Fruit fly (Drosophila melanogaster) Kc167 (cell line): ENCODE results near the gene CG13392.

Experiments
- Myc ChIP-seq: fragments of >200 bp; optimal IDR thresholded peaks from 2 replicates; lab custom pipeline; 2017; ENCODE audit warnings: missing external identifiers
- Sin3A ChIP-seq: fragments of >200 bp; optimal IDR thresholded peaks from 2 replicates; lab custom pipeline; 2018; ENCODE audit warnings: missing external identifiers
- h ChIP-seq: fragments of >200 bp; optimal IDR thresholded peaks from 3 replicates; lab custom pipeline; 2018; ENCODE audit warnings: missing external identifiers
- insv ChIP-seq: fragments of >200 bp; optimal IDR thresholded peaks from 3 replicates; lab custom pipeline; 2018; ENCODE audit warnings: missing external identifiers
- psq ChIP-seq: fragments of >200 bp; optimal IDR thresholded peaks from 2 replicates; lab custom pipeline; 2017; ENCODE audit warnings: missing external identifiers
- ttk ChIP-seq: sonication (Bioruptor generic); optimal IDR thresholded peaks from 2 replicates; lab custom pipeline; 2017; ENCODE audit warnings: missing external identifiers

Gene CG13392

DNA sequence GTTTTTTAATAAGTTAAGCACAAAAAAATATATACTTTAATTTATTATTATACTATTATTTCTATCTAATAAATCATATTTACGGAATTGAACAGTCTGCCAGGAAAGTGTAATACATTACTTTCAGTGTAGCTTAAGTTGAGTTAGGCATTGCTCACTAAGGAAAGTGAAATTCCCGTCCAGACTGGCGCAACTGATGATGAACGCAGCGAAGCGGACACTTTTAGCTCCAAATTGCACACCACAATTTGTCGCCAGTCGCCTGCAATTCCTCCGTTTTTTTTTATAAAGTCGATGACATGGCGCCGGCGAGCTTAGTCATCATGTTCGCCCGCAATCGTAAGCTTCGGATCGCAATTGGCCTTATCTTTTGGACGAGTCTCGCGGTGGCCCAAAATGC, 16.1 kb upstream of the CG13392 start, which contains the start of gene CG13386:
CG13386 (plus strand) TSS at position 301 of the 400 bp plus-strand sequence.
- no peak for TF ChIP-seq ttk
- TF ChIP-seq Myc (lab: Kevin White, UChicago): no peak
- TF ChIP-seq insv (lab: Kevin White, UChicago): no peak
- TF ChIP-seq Sin3A (lab: Kevin White, UChicago): no peak
- no peak for TF ChIP-seq psq (lab: Kevin White, UChicago)
- TF ChIP-seq h: no peak

DNA sequence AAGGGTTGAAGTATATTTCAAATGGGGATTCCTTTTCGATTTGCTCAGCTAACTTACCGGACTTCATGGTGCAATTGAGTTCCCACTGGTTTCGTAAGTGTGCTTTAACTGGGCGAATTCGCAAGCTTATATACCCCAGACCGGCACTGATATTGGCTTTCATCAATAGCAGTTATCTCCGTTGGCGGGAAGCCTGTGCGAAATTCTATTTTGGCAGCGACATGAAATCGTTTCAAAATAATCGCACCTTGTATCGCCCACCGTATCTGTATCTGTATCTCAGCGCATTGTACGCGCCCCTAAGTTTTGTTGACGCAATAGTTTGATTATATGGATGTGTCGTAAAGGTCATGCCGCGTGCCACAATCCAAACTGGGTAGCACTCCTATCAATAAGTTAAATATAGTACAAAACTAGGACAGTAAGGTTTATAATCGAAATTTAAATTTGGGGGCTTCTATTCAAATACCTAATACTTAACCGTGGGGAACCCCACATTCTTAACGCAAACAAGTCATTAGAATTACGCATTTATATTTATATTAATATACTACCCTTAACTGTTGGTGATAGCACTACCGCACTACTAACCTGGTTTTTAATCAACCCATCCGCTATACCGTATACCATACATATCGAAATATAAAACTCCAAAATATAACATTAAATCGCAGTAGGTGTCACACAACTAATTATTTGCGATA, 13.5 kb upstream of the CG13392 start, which contains the start of the genes Peritrophin-15a and CG13385:
Peritrophin-15a (minus strand) TSS at position 101 of the 704 bp plus-strand sequence.
CG13385 (plus strand) TSS at position 654 of the 704 bp plus-strand sequence.
- no peak for TF ChIP-seq ttk
- TF ChIP-seq Myc (lab: Kevin White, UChicago): no peak
- no peak for TF ChIP-seq psq (lab: Kevin White, UChicago)
- no peak for TF ChIP-seq h
- TF ChIP-seq Sin3A (lab: Kevin White, UChicago): no peak
- no peak for TF ChIP-seq insv (lab: Kevin White, UChicago)

DNA sequence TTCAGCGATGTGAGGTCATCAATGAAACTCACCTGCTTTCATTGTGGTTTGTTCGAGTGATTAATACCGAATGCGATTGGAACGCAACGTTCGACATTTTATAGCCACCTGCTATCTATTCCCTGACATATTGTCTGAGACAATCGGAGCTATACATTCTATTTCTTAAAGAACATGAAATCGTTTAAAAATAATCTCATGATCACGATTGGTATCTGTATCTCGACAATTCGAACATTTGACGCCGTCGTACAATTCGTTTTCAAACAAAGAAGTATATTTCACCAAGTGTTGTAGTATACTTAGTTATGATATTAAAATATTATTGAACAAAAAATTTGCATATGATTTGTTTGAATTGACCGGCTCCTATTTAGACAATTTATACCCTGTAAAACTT, 12.2 kb upstream of the CG13392 start, which contains the start of gene Peritrophin-15b:
Peritrophin-15b (minus strand) TSS at position 101 of the 400 bp plus-strand sequence.
- TF ChIP-seq insv (lab: Kevin White, UChicago): no peak
- TF ChIP-seq ttk: no peak
- TF ChIP-seq Sin3A (lab: Kevin White, UChicago): no peak
- no peak for TF ChIP-seq psq (lab: Kevin White, UChicago)
- no peak for TF ChIP-seq Myc (lab: Kevin White, UChicago)
- no peak for TF ChIP-seq h

DNA sequence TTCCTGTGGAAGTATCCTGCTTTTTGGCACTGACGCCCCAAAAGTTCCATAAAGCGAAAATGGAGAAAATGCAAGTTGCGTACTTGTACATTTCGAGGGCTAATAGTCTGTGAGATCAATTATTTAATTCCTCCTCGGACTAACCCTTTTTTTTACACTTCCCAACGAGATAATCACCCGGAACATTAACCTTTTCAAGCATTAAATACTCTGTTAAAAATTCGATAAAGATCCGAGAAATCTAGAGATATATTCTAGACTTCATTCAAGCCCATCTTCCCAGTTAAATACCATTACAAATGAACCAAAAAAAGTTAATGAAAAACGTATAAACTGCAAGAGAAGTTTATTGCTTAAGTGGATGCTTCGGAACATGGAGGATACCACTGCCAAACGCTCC, 11.6 kb upstream of the CG13392 start, which contains the start of gene lectin-29Ca:
lectin-29Ca (minus strand) TSS at position 101 of the 400 bp plus-strand sequence.
- TF ChIP-seq insv (lab: Kevin White, UChicago) (no peak), ttk (no peak), Myc (lab: Kevin White, UChicago) (no peak), psq (lab: Kevin White, UChicago) (no peak), Sin3A (lab: Kevin White, UChicago) (no peak), h (no peak)

DNA sequence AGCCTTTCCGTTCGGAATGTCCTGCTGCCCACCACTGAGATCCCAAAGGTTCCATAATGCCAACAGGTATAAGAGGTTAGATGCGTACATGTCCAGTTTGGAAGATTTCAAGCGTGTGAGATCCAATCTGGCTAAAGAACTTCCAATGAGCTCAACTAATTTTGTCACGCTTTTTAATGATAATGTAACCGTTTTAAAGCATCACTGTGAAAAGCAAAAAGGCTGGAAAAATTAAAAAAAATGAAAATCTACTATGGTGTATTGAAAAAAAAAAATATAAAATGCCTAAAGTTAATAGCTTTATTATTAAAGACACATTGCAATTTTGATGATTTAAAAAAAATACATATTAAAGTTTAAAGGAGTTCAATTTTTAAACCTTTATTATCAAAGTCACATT, 10.5 kb upstream of the CG13392 start, which contains the start of gene Acp29AB:
Acp29AB (minus strand) TSS at position 101 of the 400 bp plus-strand sequence.
- TF ChIP-seq h (no peak), ttk (no peak), psq (lab: Kevin White, UChicago) (no peak), Sin3A (lab: Kevin White, UChicago) (no peak), insv (lab: Kevin White, UChicago) (no peak), Myc (lab: Kevin White, UChicago) (no peak)

DNA sequence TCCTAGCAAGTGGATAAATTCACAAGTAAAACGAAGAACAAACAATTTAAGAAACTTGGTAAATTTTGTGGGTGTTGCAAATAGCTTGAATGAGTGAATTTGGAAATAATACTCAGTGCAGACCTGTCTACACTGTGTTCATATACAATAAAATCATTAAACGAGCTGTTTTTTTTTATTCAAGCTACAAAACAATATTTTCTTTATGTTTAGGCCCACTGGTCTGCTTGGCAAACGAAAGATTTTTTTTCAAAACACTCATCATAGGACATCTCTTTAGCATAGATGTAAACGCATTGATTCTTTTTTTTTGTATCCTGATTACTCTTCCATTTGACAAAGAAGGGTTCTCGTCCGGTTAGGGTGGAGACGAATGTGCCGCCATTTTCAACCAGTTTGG, 9.7 kb upstream of the CG13392 start, which contains the start of gene CG42820:
CG42820 (minus strand) TSS at position 101 of the 400 bp plus-strand sequence.
- TF ChIP-seq psq (lab: Kevin White, UChicago) (no peak), Sin3A (lab: Kevin White, UChicago) (no peak), insv (lab: Kevin White, UChicago) (no peak), h (no peak), Myc (lab: Kevin White, UChicago) (no peak), ttk (no peak)

DNA sequence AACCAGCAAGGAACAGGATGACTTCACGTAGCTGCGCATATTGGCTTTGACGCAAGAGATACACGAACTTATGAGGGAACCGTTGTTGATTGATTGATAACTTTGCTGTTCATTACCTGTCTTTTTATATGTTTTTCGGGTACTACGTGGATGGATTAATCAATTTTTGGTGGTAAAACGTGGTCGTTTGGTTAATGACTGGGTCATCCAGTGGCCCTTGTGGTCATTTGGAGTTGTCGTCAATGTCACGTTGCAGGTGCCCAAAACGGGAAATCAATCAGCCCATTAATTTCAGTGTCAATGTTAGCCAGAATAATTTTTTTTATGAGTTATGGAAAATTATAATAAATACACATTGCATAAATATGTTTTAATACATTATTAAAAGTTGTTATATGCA, 6.6 kb upstream of the CG13392 start, which contains the start of gene CG42819:
CG42819 (minus strand) TSS at position 101 of the 400 bp plus-strand sequence.
- no peak for TF ChIP-seq h
- TF ChIP-seq ttk: no peak
- TF ChIP-seq insv (lab: Kevin White, UChicago): no peak
- no peak for TF ChIP-seq Sin3A (lab: Kevin White, UChicago)
- no peak for TF ChIP-seq psq (lab: Kevin White, UChicago)
- no peak for TF ChIP-seq Myc (lab: Kevin White, UChicago)

DNA sequence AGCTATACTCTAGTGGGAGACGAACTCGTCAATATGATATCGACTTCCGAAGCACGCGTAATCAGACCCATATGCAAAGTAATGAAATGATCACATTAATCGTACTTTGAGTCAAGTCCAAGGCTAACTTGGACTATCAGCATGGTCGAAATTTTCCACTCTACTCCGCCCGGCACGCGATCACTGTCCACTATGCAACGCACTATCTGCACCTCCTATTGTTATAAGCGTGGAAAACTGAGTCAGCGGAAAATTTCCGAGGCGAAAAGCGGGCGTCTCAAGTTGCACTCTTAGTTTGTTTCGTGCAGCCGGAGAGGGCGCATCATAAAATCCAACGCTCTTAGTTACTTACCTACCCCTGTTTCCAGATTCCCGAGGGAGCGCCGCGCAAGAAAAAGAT, 3.2 kb upstream of the CG13392 start:
- TF ChIP-seq Sin3A (lab: Kevin White, UChicago): no peak
- no peak for TF ChIP-seq psq (lab: Kevin White, UChicago)
- TF ChIP-seq Myc (lab: Kevin White, UChicago): no peak
- no peak for TF ChIP-seq insv (lab: Kevin White, UChicago)
- TF ChIP-seq ttk: no peak
- no peak for TF ChIP-seq h

DNA sequence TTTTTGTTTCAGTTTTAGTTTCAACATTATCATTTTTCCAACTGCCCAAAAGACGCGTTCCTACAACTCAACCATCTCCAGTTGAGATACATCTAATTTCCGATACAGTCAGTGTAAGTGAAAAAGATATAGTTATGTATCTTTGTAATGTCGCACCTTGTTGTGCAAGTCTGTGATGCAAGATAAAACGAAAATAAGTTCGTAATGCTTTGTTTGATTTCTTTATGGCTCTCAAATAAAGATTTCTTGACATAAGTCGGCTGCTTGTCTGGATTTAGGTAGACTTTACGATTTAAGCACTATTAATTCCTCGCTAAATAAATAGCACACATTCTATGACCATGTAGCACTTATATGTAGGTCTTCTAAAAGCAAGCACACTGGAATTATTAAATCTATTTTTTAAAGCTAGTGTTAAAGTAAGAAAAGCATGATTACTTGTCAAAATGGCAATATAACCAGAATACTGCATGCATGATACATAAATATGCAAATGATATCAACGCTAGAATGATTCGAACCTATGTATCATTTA, 2.4 kb upstream of the CG13392 start:
- TF ChIP-seq insv (lab: Kevin White, UChicago) (no peak), psq (lab: Kevin White, UChicago) (no peak), ttk (no peak), Myc (lab: Kevin White, UChicago) (no peak), Sin3A (lab: Kevin White, UChicago) (no peak), h (no peak)

DNA sequence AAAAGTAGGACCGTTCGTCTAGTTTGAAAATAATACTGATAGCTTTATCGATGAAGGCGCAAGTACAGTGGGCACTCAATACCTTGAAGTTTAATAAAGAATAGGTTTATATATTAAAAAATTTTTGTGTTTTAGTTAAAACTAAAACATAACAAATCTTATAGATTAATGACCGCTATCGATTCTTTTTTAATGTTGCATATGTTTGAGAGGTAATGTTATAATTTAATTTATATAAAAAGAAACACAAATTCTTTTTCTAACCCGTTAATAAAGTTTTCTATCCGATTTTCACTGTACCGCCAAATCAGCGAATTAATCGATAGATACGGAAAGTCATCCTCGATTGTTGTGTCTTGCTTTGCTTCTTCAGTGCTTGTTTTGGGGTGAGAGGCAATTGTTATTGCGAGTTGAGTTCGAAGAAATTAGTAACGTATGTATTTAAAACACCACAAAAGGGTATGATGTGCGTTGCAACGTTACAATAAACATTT, 1.5 kb upstream of the CG13392 start, which contains the start of the genes Dad1 and CG13384:
Dad1 (minus strand) TSS at position 30 of the 494 bp plus-strand sequence.
CG13384 (plus strand) TSS at position 348 of the 494 bp plus-strand sequence.
- TF ChIP-seq psq (lab: Kevin White, UChicago) (no peak), insv (lab: Kevin White, UChicago) (no peak), ttk (no peak), Myc (lab: Kevin White, UChicago) (no peak), Sin3A (lab: Kevin White, UChicago) (no peak), h (no peak)

DNA sequence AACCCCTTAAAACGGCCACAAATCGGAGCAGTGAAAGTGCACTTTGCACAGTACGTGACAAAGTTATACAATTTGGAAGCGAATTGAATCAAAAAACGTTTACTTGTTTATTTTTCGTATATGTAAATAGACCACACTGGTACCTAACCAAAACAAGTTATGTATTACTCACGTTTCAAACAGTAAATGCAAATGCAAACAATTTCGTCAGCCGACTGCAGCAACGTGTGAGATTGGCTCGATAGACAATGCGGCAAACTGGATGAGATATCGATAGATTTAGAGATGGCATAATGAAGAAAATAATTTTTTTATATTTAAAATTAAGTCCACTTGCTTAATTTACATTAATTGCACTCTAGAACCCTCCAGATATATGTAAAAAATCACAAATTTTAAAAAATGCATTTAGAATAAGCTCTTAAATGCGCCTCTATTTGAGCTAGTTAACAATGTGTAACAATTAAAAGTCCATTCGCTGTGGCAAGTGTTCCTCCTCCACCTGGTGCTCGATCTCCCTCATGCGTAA, 1.0 kb downstream of the CG13392 start, which contains the start of gene AlaRS:
AlaRS (minus strand) TSS at position 257 of the 529 bp plus-strand sequence.
- TF ChIP-seq h (no peak), ttk (no peak), Sin3A (lab: Kevin White, UChicago) (no peak), psq (lab: Kevin White, UChicago) (no peak), insv (lab: Kevin White, UChicago) (no peak), Myc (lab: Kevin White, UChicago) (no peak)
